Fruit fly (Drosophila melanogaster) whole organism, embryonic: Measurements from ENCODE around the gene CG43273.

Source experiments
- Asciz ChIP-seq: fragments of 200-800 bp; sonication (Bioruptor generic); optimal IDR thresholded peaks from 2 replicates; lab custom pipeline; 2017; ENCODE audit warnings: missing biosample characterization, mild to moderate bottlenecking, missing genetic modification characterization, missing genetic modification reagents
- BEAF-32 ChIP-seq: fragments of 200-800 bp; sonication (Bioruptor generic); optimal IDR thresholded peaks from 3 replicates; lab custom pipeline; 2017; ENCODE audit warnings: missing biosample characterization, missing genetic modification characterization, mild to moderate bottlenecking, moderate library complexity, missing genetic modification reagents
- CG12391 ChIP-seq: fragments of 200-800 bp; sonication (Bioruptor generic); optimal IDR thresholded peaks from 3 replicates; lab custom pipeline; 2018; ENCODE audit warnings: missing biosample characterization, mild to moderate bottlenecking, missing genetic modification characterization, moderate library complexity
- CG14050 ChIP-seq: fragments of 200-800 bp; sonication (Bioruptor generic); IDR thresholded peaks from 3 replicates; pipeline ENCODE4 v1.3.6; 2022; ENCODE audit warnings: missing biosample characterization, missing genetic modification characterization
- CG1602 ChIP-seq: fragments of 200-800 bp; sonication (Bioruptor generic); optimal IDR thresholded peaks from 3 replicates; lab custom pipeline; 2016; ENCODE audit warnings: missing biosample characterization, missing genetic modification characterization
- CG18011 ChIP-seq: fragments of 200-800 bp; sonication (Bioruptor generic); optimal IDR thresholded peaks from 2 replicates; lab custom pipeline; 2017; ENCODE audit warnings: missing biosample characterization, missing genetic modification characterization, mild to moderate bottlenecking, moderate library complexity, missing genotype
- CG2889 ChIP-seq: fragments of 200-800 bp; sonication (Bioruptor generic); IDR thresholded peaks from 3 replicates; pipeline ENCODE4 v1.3.6; 2022; ENCODE audit warnings: missing biosample characterization, missing genetic modification characterization
- CG3065 ChIP-seq: fragments of 200-800 bp; sonication (Bioruptor generic); optimal IDR thresholded peaks from 2 replicates; lab custom pipeline; 2016; ENCODE audit warnings: missing biosample characterization, missing genetic modification characterization
- CG31365 ChIP-seq: fragments of 200-800 bp; sonication (Bioruptor generic); optimal IDR thresholded peaks from 2 replicates; lab custom pipeline; 2018; ENCODE audit warnings: missing biosample characterization, mild to moderate bottlenecking, missing genetic modification characterization
- CG31388 ChIP-seq: fragments of 200-800 bp; sonication (Bioruptor generic); optimal IDR thresholded peaks from 2 replicates; lab custom pipeline; 2016; ENCODE audit warnings: missing biosample characterization, missing genetic modification characterization
- CG6272 ChIP-seq: fragments of 200-800 bp; sonication (Bioruptor generic); IDR thresholded peaks from 2 replicates; pipeline ENCODE4 v1.3.6; 2022; ENCODE audit warnings: missing biosample characterization, missing genetic modification characterization
- CG7372 ChIP-seq: fragments of 200-800 bp; sonication (Bioruptor generic); IDR thresholded peaks from 2 replicates; pipeline ENCODE4 v1.3.6; 2022; ENCODE audit warnings: missing biosample characterization, missing genetic modification characterization
- CG8290 ChIP-seq, 3 experiments: fragments of 200-800 bp; sonication (Bioruptor generic); optimal IDR thresholded peaks; 2 replicates each; lab custom pipeline; 2016 to 2019; ENCODE audit warnings: missing biosample characterization in 3 of 3, missing genetic modification characterization in 3 of 3, mild to moderate bottlenecking in 2 of 3, moderate library complexity in 1 of 3
- CG8944 ChIP-seq: fragments of 200-800 bp; sonication (Bioruptor generic); optimal IDR thresholded peaks from 3 replicates; lab custom pipeline; 2016; ENCODE audit warnings: missing biosample characterization, missing genetic modification characterization
- Dip3 ChIP-seq: fragments of 200-800 bp; sonication (Bioruptor generic); optimal IDR thresholded peaks from 3 replicates; lab custom pipeline; 2016; ENCODE audit warnings: missing biosample characterization, missing genetic modification characterization
- Ets97D ChIP-seq: fragments of 200-800 bp; sonication (Bioruptor generic); optimal IDR thresholded peaks from 3 replicates; lab custom pipeline; 2016; ENCODE audit warnings: missing biosample characterization, missing genetic modification characterization
- Fer1 ChIP-seq: fragments of 200-800 bp; sonication (Bioruptor generic); optimal IDR thresholded peaks from 2 replicates; lab custom pipeline; 2017; ENCODE audit warnings: missing biosample characterization, mild to moderate bottlenecking, missing genetic modification characterization
- Hand ChIP-seq: fragments of 200-800 bp; sonication (Bioruptor generic); optimal IDR thresholded peaks from 2 replicates; lab custom pipeline; 2017; ENCODE audit warnings: mild to moderate bottlenecking, missing biosample characterization, missing genetic modification reagents, missing genetic modification characterization
- Hmr ChIP-seq: fragments of 200-800 bp; sonication (Bioruptor generic); optimal IDR thresholded peaks from 3 replicates; lab custom pipeline; 2017; ENCODE audit warnings: mild to moderate bottlenecking, missing biosample characterization, missing genetic modification reagents, missing genetic modification characterization
- Hmx ChIP-seq: fragments of 200-800 bp; sonication (Bioruptor generic); optimal IDR thresholded peaks from 2 replicates; lab custom pipeline; 2016; ENCODE audit warnings: missing biosample characterization, missing genetic modification characterization
- Hr39 ChIP-seq: fragments of >200 bp; optimal IDR thresholded peaks from 2 replicates; lab custom pipeline; 2017
- Lhr ChIP-seq: fragments of 200-800 bp; sonication (Bioruptor generic); optimal IDR thresholded peaks from 3 replicates; lab custom pipeline; 2017; ENCODE audit warnings: mild to moderate bottlenecking, missing biosample characterization, missing genetic modification reagents, missing genetic modification characterization
- Mad ChIP-seq: fragments of 200-800 bp; sonication (Bioruptor generic); optimal IDR thresholded peaks from 2 replicates; lab custom pipeline; 2016; ENCODE audit warnings: missing biosample characterization, missing genetic modification characterization
- NFAT ChIP-seq: fragments of 200-800 bp; sonication (Bioruptor generic); IDR thresholded peaks from 2 replicates; pipeline ENCODE4 v1.3.6; 2022; ENCODE audit warnings: missing biosample characterization, missing genetic modification characterization
- PHDP ChIP-seq: fragments of 200-800 bp; sonication (Bioruptor generic); optimal IDR thresholded peaks from 3 replicates; lab custom pipeline; 2018; ENCODE audit warnings: missing biosample characterization, mild to moderate bottlenecking, missing genetic modification characterization, moderate library complexity
- Rx ChIP-seq: fragments of 200-800 bp; sonication (Bioruptor generic); IDR thresholded peaks from 2 replicates; pipeline ENCODE4 v1.3.6; 2022; ENCODE audit warnings: missing biosample characterization, missing genetic modification characterization
- Six4 ChIP-seq: fragments of 200-800 bp; sonication (Bioruptor generic); optimal IDR thresholded peaks from 2 replicates; lab custom pipeline; 2016; ENCODE audit warnings: missing biosample characterization, missing genetic modification characterization
- Ssrp ChIP-seq: fragments of 200-800 bp; sonication (Bioruptor generic); optimal IDR thresholded peaks from 2 replicates; lab custom pipeline; 2018; ENCODE audit warnings: missing biosample characterization, mild to moderate bottlenecking, missing genetic modification characterization, moderate library complexity
- Trl ChIP-seq, 3 experiments: fragments of >200 bp in 2 of 3; fragments of 200-800 bp in 1 of 3; sonication (Bioruptor generic) in 1 of 3; optimal IDR thresholded peaks; 2 replicates in 1 of 3; 3 replicates in 2 of 3; lab custom pipeline; 2016 to 2017; ENCODE audit warnings: missing biosample characterization in 1 of 3, missing genetic modification characterization in 1 of 3
- YL-1 ChIP-seq: fragments of 200-800 bp; sonication (Bioruptor generic); optimal IDR thresholded peaks from 3 replicates; lab custom pipeline; 2017; ENCODE audit warnings: missing biosample characterization, mild to moderate bottlenecking, missing genetic modification characterization
- amos ChIP-seq: fragments of 200-800 bp; sonication (Bioruptor generic); IDR thresholded peaks from 2 replicates; pipeline ENCODE4 v1.3.6; 2022; ENCODE audit warnings: missing biosample characterization, missing genetic modification characterization; ENCODE audit not compliant: partially characterized antibody
- ci ChIP-seq: fragments of 200-800 bp; sonication (Bioruptor generic); IDR thresholded peaks from 3 replicates; pipeline ENCODE4 v1.3.6; 2022; ENCODE audit warnings: missing biosample characterization, missing genetic modification characterization
- crp ChIP-seq, 2 experiments: fragments of 200-800 bp; sonication (Bioruptor generic); optimal IDR thresholded peaks; 2 replicates in 1 of 2; 3 replicates in 1 of 2; lab custom pipeline; 2017; ENCODE audit warnings: missing biosample characterization in 2 of 2, missing genetic modification characterization in 2 of 2, mild to moderate bottlenecking in 1 of 2, moderate library complexity in 1 of 2
- disco-r ChIP-seq: fragments of 200-800 bp; sonication (Bioruptor generic); optimal IDR thresholded peaks from 2 replicates; lab custom pipeline; 2016; ENCODE audit warnings: missing biosample characterization, missing genetic modification characterization
- dm ChIP-seq: fragments of 200-800 bp; sonication (Bioruptor generic); optimal IDR thresholded peaks from 3 replicates; lab custom pipeline; 2016; ENCODE audit warnings: missing biosample characterization, missing genetic modification characterization
- dysf ChIP-seq: fragments of 200-800 bp; sonication (Bioruptor generic); IDR thresholded peaks from 3 replicates; pipeline ENCODE4 v1.3.6; 2022; ENCODE audit warnings: missing biosample characterization, missing genetic modification characterization
- fru ChIP-seq: fragments of >200 bp; optimal IDR thresholded peaks from 2 replicates; lab custom pipeline; 2017
- ham ChIP-seq: fragments of 200-800 bp; sonication (Bioruptor generic); IDR thresholded peaks from 2 replicates; pipeline ENCODE4 v1.3.6; 2022; ENCODE audit warnings: missing biosample characterization, missing genetic modification characterization
- insv ChIP-seq, 2 experiments: fragments of 200-800 bp; sonication (Bioruptor generic); optimal IDR thresholded peaks; 3 replicates each; lab custom pipeline; 2016 to 2018; ENCODE audit warnings: missing biosample characterization in 2 of 2, missing genetic modification characterization in 2 of 2
- kni ChIP-seq: fragments of 200-800 bp; sonication (Bioruptor generic); optimal IDR thresholded peaks from 3 replicates; lab custom pipeline; 2017; ENCODE audit warnings: mild to moderate bottlenecking, missing biosample characterization, missing genetic modification reagents, missing genetic modification characterization
- mirr ChIP-seq: fragments of 200-800 bp; sonication (Bioruptor generic); optimal IDR thresholded peaks from 3 replicates; lab custom pipeline; 2018; ENCODE audit warnings: missing biosample characterization, mild to moderate bottlenecking, missing genetic modification characterization
- nom ChIP-seq: fragments of 200-800 bp; sonication (Bioruptor generic); optimal IDR thresholded peaks from 2 replicates; lab custom pipeline; 2017; ENCODE audit warnings: missing biosample characterization, missing genetic modification characterization, mild to moderate bottlenecking, moderate library complexity, missing genetic modification reagents
- phol ChIP-seq: fragments of 200-800 bp; sonication (Bioruptor generic); optimal IDR thresholded peaks from 3 replicates; lab custom pipeline; 2018; ENCODE audit warnings: missing biosample characterization, mild to moderate bottlenecking, missing genetic modification characterization, moderate library complexity
- pros ChIP-seq: fragments of 200-800 bp; sonication (Bioruptor generic); optimal IDR thresholded peaks from 3 replicates; lab custom pipeline; 2019; ENCODE audit warnings: missing biosample characterization, mild to moderate bottlenecking, missing genetic modification characterization, moderate library complexity
- pum ChIP-seq: fragments of 200-800 bp; sonication (Bioruptor generic); optimal IDR thresholded peaks from 2 replicates; lab custom pipeline; 2016; ENCODE audit warnings: missing biosample characterization, missing genetic modification characterization
- row ChIP-seq: fragments of 200-800 bp; sonication (Bioruptor generic); IDR thresholded peaks from 3 replicates; pipeline ENCODE4 v1.3.6; 2022; ENCODE audit warnings: missing biosample characterization, missing genetic modification characterization
- stc ChIP-seq: fragments of 200-800 bp; sonication (Bioruptor generic); IDR thresholded peaks from 2 replicates; pipeline ENCODE4 v1.3.6; 2022; ENCODE audit warnings: missing biosample characterization, missing genetic modification characterization
- tll ChIP-seq, 2 experiments: fragments of 200-800 bp in 1 of 2; fragments of >200 bp in 1 of 2; sonication (Bioruptor generic) in 1 of 2; optimal IDR thresholded peaks; 2 replicates each; lab custom pipeline; 2017 to 2019; ENCODE audit warnings: missing biosample characterization in 2 of 2, missing genetic modification characterization in 2 of 2, mild to moderate bottlenecking in 1 of 2, moderate library complexity in 1 of 2
- yki ChIP-seq: fragments of >200 bp; optimal IDR thresholded peaks from 3 replicates; lab custom pipeline; 2018

Gene CG43273

DNA sequence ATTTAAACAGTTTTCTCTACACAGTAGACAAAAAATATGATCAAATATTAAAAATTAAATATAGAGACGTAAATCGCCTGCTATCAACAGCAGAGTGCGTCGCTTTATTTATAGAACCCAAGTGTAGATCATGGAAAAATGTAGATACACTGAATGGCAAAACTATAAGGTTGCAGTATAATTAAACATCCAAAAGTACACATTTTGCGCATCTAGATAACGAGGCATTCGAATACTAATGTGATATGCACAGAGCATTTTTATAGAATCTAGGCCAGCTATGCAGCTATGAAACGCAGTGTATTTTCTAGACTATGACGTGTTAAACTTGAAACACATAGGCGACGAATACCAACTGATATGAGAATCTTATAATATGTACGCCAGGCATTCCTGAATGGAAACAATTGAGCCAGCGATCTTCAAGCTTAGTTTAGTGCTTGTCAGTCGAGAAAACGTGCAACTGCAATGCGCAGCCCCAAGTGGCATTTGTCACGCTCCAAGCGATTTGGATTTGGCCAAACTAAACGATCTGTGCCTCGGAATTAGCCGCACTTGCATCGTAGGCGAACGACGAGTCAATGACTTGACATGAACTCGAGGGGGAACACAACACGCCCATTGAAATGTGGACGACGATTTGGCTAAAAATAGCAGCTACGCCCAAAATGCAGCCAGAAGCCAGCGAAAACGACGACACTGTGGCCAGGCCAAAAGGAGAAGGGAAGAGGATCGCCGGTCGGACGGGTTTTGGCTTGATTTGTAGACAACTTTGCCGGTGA is 19.1 kb upstream of the CG43273 start (continued):
- TF ChIP-seq CG8290 (GFP tag; optimal IDR thresholded peaks at IDR 0.05; lab: Kevin White, UChicago) (peak; percentile 8), CG8290 (tag; optimal IDR thresholded peaks at IDR 0.05; lab: Kevin White, UChicago) (peak in 1 of 2 experiments; percentile 98), CG2889 (peak; percentile 78; the same call in 2 of the 3 replicates), insv (GFP tag; optimal IDR thresholded peaks at IDR 0.05; lab: Kevin White, UChicago) (no peak), Six4 (peak; percentile 75), yki (lab: Kevin White, UChicago) (no peak), CG14050 (peak; percentile 74), pros (GFP tag; lab: Kevin White, UChicago) (no peak), Hand (GFP tag; lab: Kevin White, UChicago) (peak; percentile 81), disco-r (GFP tag; lab: Kevin White, UChicago) (peak; percentile 54), CG6272 (GFP tag; lab: Robert Waterston, UW) (peak; percentile 81), CG1602 (peak; percentile 70), CG31388 (GFP tag; lab: Kevin White, UChicago) (peak; percentile 28), nom (GFP tag; lab: Kevin White, UChicago) (peak; percentile 19), amos (GFP tag; lab: Robert Waterston, UW) (no peak), CG3065 (GFP tag; lab: Kevin White, UChicago) (no peak), dysf (GFP tag; lab: Robert Waterston, UW) (peak; percentile 93), Rx (GFP tag; lab: Robert Waterston, UW) (peak; percentile 79), mirr (GFP tag; lab: Kevin White, UChicago) (peak; percentile 92), Hmr (GFP tag; lab: Kevin White, UChicago) (peak; percentile 92), Ssrp (tag; lab: Kevin White, UChicago) (peak; percentile 79), Hr39 (lab: Kevin White, UChicago) (no peak), BEAF-32 (GFP tag; lab: Kevin White, UChicago) (no peak), CG12391 (tag; lab: Kevin White, UChicago) (peak; percentile 85), kni (GFP tag; lab: Kevin White, UChicago) (no peak), Asciz (GFP tag; lab: Kevin White, UChicago) (peak; percentile 79), Lhr (GFP tag; lab: Kevin White, UChicago) (peak; percentile 41), Mad (GFP tag; lab: Kevin White, UChicago) (peak; percentile 86), Dip3 (GFP tag; lab: Kevin White, UChicago) (peak; percentile 93), CG7372 (GFP tag; lab: Robert Waterston, UW) (peak; percentile 86), dm (GFP tag; lab: Kevin White, UChicago) (peak; percentile 71), NFAT (peak; percentile 90), Ets97D (peak; percentile 76), fru (lab: Kevin White, UChicago) (no peak), ci (GFP tag; lab: Robert Waterston, UW) (peak; percentile 94), pum (GFP tag; lab: Kevin White, UChicago) (peak; percentile 67), CG8944 (GFP tag; lab: Kevin White, UChicago) (peak; percentile 78), CG18011 (GFP tag; lab: Kevin White, UChicago) (peak; percentile 67), YL-1 (peak; percentile 35), tll (GFP tag; optimal IDR thresholded peaks at IDR 0.05; lab: Kevin White, UChicago) (no peak), row (peak; percentile 93), stc (peak; percentile 85), Fer1 (GFP tag; lab: Kevin White, UChicago) (peak; percentile 88), CG31365 (tag; lab: Kevin White, UChicago) (peak; percentile 74), Hmx (GFP tag; lab: Kevin White, UChicago) (peak; percentile 3), phol (tag; lab: Kevin White, UChicago) (peak; percentile 82), ham (GFP tag; lab: Robert Waterston, UW) (no peak), Trl (optimal IDR thresholded peaks at IDR 0.05; lab: Kevin White, UChicago) (no peak), Trl (GFP tag; optimal IDR thresholded peaks at IDR 0.05; lab: Kevin White, UChicago) (peak; percentile 74), crp (GFP tag; optimal IDR thresholded peaks at IDR 0.05; lab: Kevin White, UChicago) (peak in 1 of 2 experiments; percentile 39), PHDP (tag; lab: Kevin White, UChicago) (peak; percentile 92)
